Fruit fly (Drosophila melanogaster) whole organism, embryonic: ENCODE measurements around the gene CG15740.
A peak's percentile ranks its signal among the peaks of the same experiment; 100 is the strongest.

Source experiments
- Antp ChIP-seq: fragments of 200-800 bp; sonication (Bioruptor generic); optimal IDR thresholded peaks from 3 replicates; lab custom pipeline; 2016; ENCODE audit warnings: missing biosample characterization, missing genetic modification characterization
- C15 ChIP-seq: fragments of 200-800 bp; sonication (Bioruptor generic); IDR thresholded peaks from 3 replicates; pipeline ENCODE4 v1.3.6; 2022; ENCODE audit warnings: missing biosample characterization, missing genetic modification characterization
- CG11504 ChIP-seq: fragments of 200-800 bp; sonication (Bioruptor generic); optimal IDR thresholded peaks from 3 replicates; lab custom pipeline; 2019; ENCODE audit warnings: missing biosample characterization, mild to moderate bottlenecking, missing genetic modification characterization, moderate library complexity
- CG13296 ChIP-seq: fragments of 200-800 bp; sonication (Bioruptor generic); optimal IDR thresholded peaks from 3 replicates; lab custom pipeline; 2018; ENCODE audit warnings: missing biosample characterization, mild to moderate bottlenecking, missing genetic modification characterization
- CG14710 ChIP-seq: fragments of 200-800 bp; sonication (Bioruptor generic); optimal IDR thresholded peaks from 3 replicates; lab custom pipeline; 2019; ENCODE audit warnings: missing biosample characterization, mild to moderate bottlenecking, missing genetic modification characterization, moderate library complexity
- CG1602 ChIP-seq: fragments of 200-800 bp; sonication (Bioruptor generic); optimal IDR thresholded peaks from 3 replicates; lab custom pipeline; 2016; ENCODE audit warnings: missing biosample characterization, missing genetic modification characterization
- CG17361 ChIP-seq: fragments of 200-800 bp; sonication (Bioruptor generic); IDR thresholded peaks from 3 replicates; pipeline ENCODE4 v1.3.6; 2022; ENCODE audit warnings: missing biosample characterization, missing genetic modification characterization
- CG18599 ChIP-seq: fragments of 200-800 bp; sonication (Bioruptor generic); optimal IDR thresholded peaks from 3 replicates; lab custom pipeline; 2017; ENCODE audit warnings: missing biosample characterization, missing genetic modification characterization, mild to moderate bottlenecking, moderate library complexity, missing genetic modification reagents
- CG2116 ChIP-seq: fragments of 200-800 bp; sonication (Bioruptor generic); optimal IDR thresholded peaks from 3 replicates; lab custom pipeline; 2018; ENCODE audit warnings: missing biosample characterization, mild to moderate bottlenecking, missing genetic modification characterization
- CG34422 ChIP-seq: fragments of 200-800 bp; sonication (Bioruptor generic); IDR thresholded peaks from 3 replicates; pipeline ENCODE4 v1.3.6; 2022; ENCODE audit warnings: missing biosample characterization, missing genetic modification characterization
- CG4404 ChIP-seq: fragments of 200-800 bp; sonication (Bioruptor generic); IDR thresholded peaks from 2 replicates; pipeline ENCODE4 v1.3.6; 2022; ENCODE audit warnings: missing biosample characterization, missing genetic modification characterization
- CG4617 ChIP-seq: fragments of 200-800 bp; sonication (Bioruptor generic); optimal IDR thresholded peaks from 3 replicates; lab custom pipeline; 2016; ENCODE audit warnings: missing biosample characterization, missing genetic modification characterization, borderline replicate concordance
- CG4707 ChIP-seq: fragments of 200-800 bp; sonication (Bioruptor generic); optimal IDR thresholded peaks from 2 replicates; lab custom pipeline; 2018; ENCODE audit warnings: missing biosample characterization, mild to moderate bottlenecking, missing genetic modification characterization, moderate library complexity
- CG4854 ChIP-seq: fragments of 200-800 bp; sonication (Bioruptor generic); optimal IDR thresholded peaks from 2 replicates; lab custom pipeline; 2016; ENCODE audit warnings: missing biosample characterization, missing genetic modification characterization, inconsistent platforms
- CG5180 ChIP-seq: fragments of 200-800 bp; sonication (Bioruptor generic); optimal IDR thresholded peaks from 3 replicates; lab custom pipeline; 2017; ENCODE audit warnings: missing biosample characterization, missing genetic modification characterization, mild to moderate bottlenecking, moderate library complexity, missing genetic modification reagents
- CG5953 ChIP-seq: fragments of 200-800 bp; sonication (Bioruptor generic); IDR thresholded peaks from 2 replicates; pipeline ENCODE4 v1.3.6; 2022; ENCODE audit warnings: missing biosample characterization, missing genetic modification characterization
- CG6683 ChIP-seq: fragments of 200-800 bp; sonication (Bioruptor generic); optimal IDR thresholded peaks from 2 replicates; lab custom pipeline; 2017; ENCODE audit warnings: missing biosample characterization, mild to moderate bottlenecking, missing genetic modification characterization, missing genetic modification reagents
- CG9876 ChIP-seq: fragments of 200-800 bp; sonication (Bioruptor generic); optimal IDR thresholded peaks from 2 replicates; lab custom pipeline; 2016; ENCODE audit warnings: missing biosample characterization, missing genetic modification characterization
- Chrac-16 ChIP-seq: fragments of 200-800 bp; sonication (Bioruptor generic); optimal IDR thresholded peaks from 3 replicates; lab custom pipeline; 2016; ENCODE audit warnings: missing biosample characterization, missing genetic modification characterization
- CkIIα-i1 ChIP-seq: fragments of 200-800 bp; sonication (Bioruptor generic); IDR thresholded peaks from 2 replicates; pipeline ENCODE4 v1.3.6; 2022; ENCODE audit warnings: missing biosample characterization, missing genetic modification characterization
- Dbx ChIP-seq: fragments of 200-800 bp; sonication (Bioruptor generic); IDR thresholded peaks from 3 replicates; pipeline ENCODE4 v1.3.6; 2022; ENCODE audit warnings: missing biosample characterization, missing genetic modification characterization
- Dp ChIP-seq: fragments of 200-800 bp; sonication (Bioruptor generic); optimal IDR thresholded peaks from 2 replicates; lab custom pipeline; 2018; ENCODE audit warnings: missing biosample characterization, mild to moderate bottlenecking, missing genetic modification characterization, moderate library complexity
- Eip74EF ChIP-seq, 2 experiments: fragments of 200-800 bp in 1 of 2; fragments of >200 bp in 1 of 2; sonication (Bioruptor generic) in 1 of 2; optimal IDR thresholded peaks; 2 replicates each; lab custom pipeline; 2017 to 2019; ENCODE audit warnings: missing biosample characterization in 2 of 2, missing genetic modification characterization in 2 of 2, mild to moderate bottlenecking in 1 of 2, moderate library complexity in 1 of 2
- HmgZ ChIP-seq: fragments of 200-800 bp; sonication (Bioruptor generic); optimal IDR thresholded peaks from 2 replicates; lab custom pipeline; 2018; ENCODE audit warnings: missing biosample characterization, mild to moderate bottlenecking, missing genetic modification characterization
- MESR4 ChIP-seq: fragments of 200-800 bp; sonication (Bioruptor generic); optimal IDR thresholded peaks from 2 replicates; lab custom pipeline; 2018; ENCODE audit warnings: missing biosample characterization, mild to moderate bottlenecking, missing genetic modification characterization, moderate library complexity
- NK7.1 ChIP-seq: fragments of 200-800 bp; sonication (Bioruptor generic); optimal IDR thresholded peaks from 3 replicates; lab custom pipeline; 2016; ENCODE audit warnings: missing biosample characterization, missing genetic modification characterization
- Nf-YB ChIP-seq: fragments of 200-800 bp; sonication (Bioruptor generic); optimal IDR thresholded peaks from 3 replicates; lab custom pipeline; 2019; ENCODE audit warnings: missing biosample characterization, mild to moderate bottlenecking, missing genetic modification characterization, moderate library complexity
- NfI ChIP-seq: fragments of 200-800 bp; sonication (Bioruptor generic); optimal IDR thresholded peaks from 3 replicates; lab custom pipeline; 2018; ENCODE audit warnings: missing biosample characterization, mild to moderate bottlenecking, missing genetic modification characterization, moderate library complexity
- Oli ChIP-seq: fragments of 200-800 bp; sonication (Bioruptor generic); optimal IDR thresholded peaks from 2 replicates; lab custom pipeline; 2018; ENCODE audit warnings: missing biosample characterization, mild to moderate bottlenecking, missing genetic modification characterization, moderate library complexity
- Ptx1 ChIP-seq: fragments of 200-800 bp; sonication (Bioruptor generic); IDR thresholded peaks from 2 replicates; pipeline ENCODE4 v1.3.6; 2022; ENCODE audit warnings: missing biosample characterization, missing genetic modification characterization
- Sry-δ ChIP-seq: fragments of 200-800 bp; sonication (Bioruptor generic); optimal IDR thresholded peaks from 2 replicates; lab custom pipeline; 2016; ENCODE audit warnings: missing biosample characterization, missing genetic modification characterization
- Ssrp ChIP-seq: fragments of 200-800 bp; sonication (Bioruptor generic); optimal IDR thresholded peaks from 2 replicates; lab custom pipeline; 2018; ENCODE audit warnings: missing biosample characterization, mild to moderate bottlenecking, missing genetic modification characterization, moderate library complexity
- Taf1 ChIP-seq: fragments of 200-800 bp; sonication (Bioruptor generic); IDR thresholded peaks from 2 replicates; pipeline ENCODE4 v1.3.6; 2022; ENCODE audit warnings: missing biosample characterization, missing genetic modification characterization
- Tbp ChIP-seq: fragments of >200 bp; optimal IDR thresholded peaks from 2 replicates; lab custom pipeline; 2018; ENCODE audit warnings: missing biosample characterization, missing genetic modification characterization
- Vsx1 ChIP-seq: fragments of 200-800 bp; sonication (Bioruptor generic); optimal IDR thresholded peaks from 2 replicates; lab custom pipeline; 2017; ENCODE audit warnings: missing biosample characterization, mild to moderate bottlenecking, missing genetic modification characterization, missing genetic modification reagents
- bsh ChIP-seq, 2 experiments: fragments of 200-800 bp; sonication (Bioruptor generic); optimal IDR thresholded peaks; 2 replicates each; lab custom pipeline; 2017 to 2018; ENCODE audit warnings: mild to moderate bottlenecking in 2 of 2, missing biosample characterization in 2 of 2, missing genetic modification characterization in 2 of 2, moderate library complexity in 1 of 2
- chn ChIP-seq: fragments of 200-800 bp; sonication (Bioruptor generic); optimal IDR thresholded peaks from 2 replicates; lab custom pipeline; 2016; ENCODE audit warnings: missing biosample characterization, missing genetic modification characterization
- corto ChIP-seq: fragments of 200-800 bp; sonication (Bioruptor generic); optimal IDR thresholded peaks from 2 replicates; lab custom pipeline; 2016; ENCODE audit warnings: missing biosample characterization, mild to moderate bottlenecking, missing genetic modification characterization, moderate library complexity
- eve ChIP-seq, 2 experiments: fragments of >200 bp; optimal IDR thresholded peaks; 2 replicates each; lab custom pipeline; 2017; ENCODE audit warnings: missing biosample characterization in 2 of 2, missing genetic modification characterization in 2 of 2
- gsb ChIP-seq: fragments of 200-800 bp; sonication (Bioruptor generic); IDR thresholded peaks from 2 replicates; pipeline ENCODE4 v1.3.6; 2022; ENCODE audit warnings: missing biosample characterization, missing genetic modification characterization
- gt ChIP-seq: fragments of 200-800 bp; sonication (Bioruptor generic); IDR thresholded peaks from 2 replicates; pipeline ENCODE4 v1.3.6; 2022; ENCODE audit warnings: missing biosample characterization, missing genetic modification characterization
- ham ChIP-seq: fragments of 200-800 bp; sonication (Bioruptor generic); IDR thresholded peaks from 2 replicates; pipeline ENCODE4 v1.3.6; 2022; ENCODE audit warnings: missing biosample characterization, missing genetic modification characterization
- ken ChIP-seq: fragments of 200-800 bp; sonication (Bioruptor generic); IDR thresholded peaks from 3 replicates; pipeline ENCODE4 v1.3.6; 2022; ENCODE audit warnings: missing biosample characterization, missing genetic modification characterization
- lov ChIP-seq, 2 experiments: fragments of 200-800 bp in 1 of 2; fragments of >200 bp in 1 of 2; sonication (Bioruptor generic) in 1 of 2; IDR thresholded peaks in 1 of 2; optimal IDR thresholded peaks in 1 of 2; 2 replicates in 1 of 2; 3 replicates in 1 of 2; pipeline versions ENCODE4 v1.3.6 to Lab custom; 2017 to 2022; ENCODE audit warnings: missing biosample characterization in 1 of 2, missing genetic modification characterization in 1 of 2
- luna ChIP-seq: fragments of 200-800 bp; sonication (Bioruptor generic); optimal IDR thresholded peaks from 2 replicates; lab custom pipeline; 2016; ENCODE audit warnings: missing biosample characterization, missing genetic modification characterization
- nmo ChIP-seq: fragments of 200-800 bp; sonication (Bioruptor generic); optimal IDR thresholded peaks from 2 replicates; lab custom pipeline; 2018; ENCODE audit warnings: missing biosample characterization, mild to moderate bottlenecking, missing genetic modification characterization, moderate library complexity
- twi ChIP-seq: fragments of 200-800 bp; optimal IDR thresholded peaks from 2 replicates; lab custom pipeline; 2019; ENCODE audit warnings: missing biosample characterization, mild to moderate bottlenecking, missing genetic modification characterization, moderate library complexity
- wek ChIP-seq: fragments of 200-800 bp; sonication (Bioruptor generic); optimal IDR thresholded peaks from 3 replicates; lab custom pipeline; 2018; ENCODE audit warnings: missing biosample characterization, mild to moderate bottlenecking, missing genetic modification characterization, moderate library complexity
- zfh2 ChIP-seq: fragments of 200-800 bp; sonication (Bioruptor generic); optimal IDR thresholded peaks from 2 replicates; lab custom pipeline; 2016; ENCODE audit warnings: missing biosample characterization, missing genetic modification characterization

CG15740 gene

DNA sequence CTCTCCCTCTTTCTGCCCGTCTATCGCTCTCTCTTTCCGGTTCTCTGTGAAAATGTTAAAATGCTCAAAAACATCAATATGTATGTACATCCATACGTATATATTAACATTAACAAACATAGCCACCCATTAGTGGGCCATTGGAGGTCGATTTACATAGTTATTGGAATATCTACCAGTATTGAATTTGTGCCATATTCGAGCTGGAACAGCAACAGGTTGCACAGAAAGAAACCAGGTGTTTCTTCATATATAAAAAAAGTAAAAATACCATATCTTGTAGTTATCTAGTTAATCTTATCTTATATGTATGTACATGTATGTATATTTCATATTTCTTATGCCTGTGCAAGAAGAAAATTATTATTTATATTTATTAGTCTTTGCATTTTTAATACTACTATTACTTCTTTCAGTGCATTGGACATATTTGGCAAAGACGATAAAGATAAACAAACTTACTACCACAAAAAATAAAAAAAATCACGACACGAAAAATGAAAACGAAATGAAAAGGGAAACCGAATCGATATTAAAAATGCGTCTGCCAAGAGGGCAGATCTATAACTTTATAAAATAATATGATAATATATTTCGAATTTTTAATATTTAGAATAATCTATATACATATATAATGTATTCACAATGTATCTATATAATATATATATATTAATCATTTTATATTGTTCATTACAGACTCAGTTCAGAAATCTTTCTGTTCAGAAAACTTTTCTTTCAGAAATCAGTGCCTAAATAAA, 2.8 kb upstream of the CG15740 start (continued):
- TF ChIP-seq nmo (GFP tag; lab: Kevin White, UChicago) (peak; percentile 34), CG9876 (GFP tag; lab: Kevin White, UChicago) (no peak), Sry-δ (GFP tag; lab: Kevin White, UChicago) (no peak), CG4707 (GFP tag; lab: Kevin White, UChicago) (no peak), Taf1 (GFP tag; lab: Robert Waterston, UW) (no peak), chn (GFP tag; lab: Kevin White, UChicago) (no peak), wek (no peak), Ssrp (tag; lab: Kevin White, UChicago) (no peak), corto (no peak), CG4404 (GFP tag; lab: Robert Waterston, UW) (no peak), Tbp (GFP tag; lab: Kevin White, UChicago) (no peak), Ptx1 (GFP tag; lab: Robert Waterston, UW) (peak; percentile 57), CG6683 (GFP tag; lab: Kevin White, UChicago) (no peak), Dbx (GFP tag; lab: Robert Waterston, UW) (no peak), NfI (GFP tag; lab: Kevin White, UChicago) (no peak), Vsx1 (GFP tag; lab: Kevin White, UChicago) (peak; percentile 36), CG11504 (tag; lab: Kevin White, UChicago) (peak; percentile 76), Chrac-16 (GFP tag; lab: Kevin White, UChicago) (no peak), zfh2 (GFP tag; lab: Kevin White, UChicago) (no peak), gt (GFP tag; lab: Robert Waterston, UW) (no peak), MESR4 (GFP tag; lab: Kevin White, UChicago) (no peak), HmgZ (tag; lab: Kevin White, UChicago) (no peak), C15 (GFP tag; lab: Robert Waterston, UW) (no peak), CG5180 (GFP tag; lab: Kevin White, UChicago) (peak; percentile 2), CG4854 (GFP tag; lab: Kevin White, UChicago) (no peak), ken (GFP tag; lab: Robert Waterston, UW) (0 out of 3 replicates have a peak, but pooled peaks have one; percentile 10), CG2116 (GFP tag; lab: Kevin White, UChicago) (no peak), CG1602 (GFP tag; lab: Kevin White, UChicago) (no peak), bsh (GFP tag; optimal IDR thresholded peaks at IDR 0.05; lab: Kevin White, UChicago) (peak in 1 of 2 experiments; percentile 7), Antp (GFP tag; lab: Kevin White, UChicago) (no peak), Eip74EF (GFP tag; optimal IDR thresholded peaks at IDR 0.05; lab: Kevin White, UChicago) (peak in 1 of 2 experiments; percentile 32), CG13296 (GFP tag; lab: Kevin White, UChicago) (peak; percentile 23), eve (GFP tag; optimal IDR thresholded peaks at IDR 0.05; lab: Kevin White, UChicago) (no peak), CG18599 (no peak), CG17361 (GFP tag; lab: Robert Waterston, UW) (peak; percentile 54; the same call in 2 of the 3 replicates), Dp (GFP tag; lab: Kevin White, UChicago) (no peak), gsb (no peak), Oli (tag; lab: Kevin White, UChicago) (peak; percentile 54), Nf-YB (peak; percentile 15), CG14710 (tag; lab: Kevin White, UChicago) (no peak), CG4617 (GFP tag; lab: Kevin White, UChicago) (no peak), CkIIα-i1 (GFP tag; lab: Robert Waterston, UW) (no peak), lov (optimal IDR thresholded peaks at IDR 0.05; lab: Kevin White, UChicago) (no peak), lov (GFP tag; IDR thresholded peaks at IDR 0.05; lab: Robert Waterston, UW) (no peak), twi (tag; lab: Kevin White, UChicago) (no peak), CG34422 (GFP tag; lab: Robert Waterston, UW) (no peak; the same call in 2 of the 3 replicates), ham (GFP tag; lab: Robert Waterston, UW) (no peak), NK7.1 (GFP tag; lab: Kevin White, UChicago) (no peak), CG5953 (GFP tag; lab: Robert Waterston, UW) (no peak), luna (GFP tag; lab: Kevin White, UChicago) (no peak)
